Worm (Caenorhabditis elegans): ENCODE measurements around the gene C14C10.5.

ce11 chrV:12624371-12624770, 24.4 kb downstream of the C14C10.5 start, which contains the start of gene F56H9.9:
- TF ChIP-seq nhr-28 (tag; optimal IDR thresholded peaks at IDR 0.05) = no peak
- no peak for TF ChIP-seq nhr-237 (tag; optimal IDR thresholded peaks at IDR 0.05)
- no peak for TF ChIP-seq ceh-9 (tag; optimal IDR thresholded peaks at IDR 0.05)
- no peak for TF ChIP-seq unc-39 (tag; optimal IDR thresholded peaks at IDR 0.05)
- no peak for TF ChIP-seq lin-39 (tag; optimal IDR thresholded peaks at IDR 0.05)
- no peak for TF ChIP-seq jun-1 (tag; optimal IDR thresholded peaks at IDR 0.05)
- TF ChIP-seq nhr-76 (tag; optimal IDR thresholded peaks at IDR 0.05) = no peak
- TF ChIP-seq nhr-11 (tag; optimal IDR thresholded peaks at IDR 0.05) = no peak

All from whole organism, L3 larva.